Worm (Caenorhabditis elegans) whole organism, L2 larva: Measurements from ENCODE around the gene Y69A2AR.16.

Experiments used
- C34F6.9 ChIP-seq: fragments of 150-350 bp; optimal IDR thresholded peaks from 2 replicates; lab custom pipeline; 2014; ENCODE audit warnings: missing biosample characterization, missing genetic modification characterization
- F13H6.1 ChIP-seq: sonication (generic microtip); optimal IDR thresholded peaks from 2 replicates; lab custom pipeline; 2016; ENCODE audit warnings: missing genetic modification characterization, missing compliant biosample characterization
- R02D3.7 ChIP-seq: fragments of 150-350 bp; optimal IDR thresholded peaks from 2 replicates; lab custom pipeline; 2014; ENCODE audit warnings: missing biosample characterization, missing genetic modification characterization
- Y55F3AM.14 ChIP-seq: fragments of 200-800 bp; sonication (Bioruptor generic); optimal IDR thresholded peaks from 2 replicates; lab custom pipeline; 2018; ENCODE audit warnings: mild to moderate bottlenecking, missing genetic modification characterization, missing compliant biosample characterization
- ZK546.5 ChIP-seq: sonication (generic microtip); optimal IDR thresholded peaks from 2 replicates; lab custom pipeline; 2017; ENCODE audit warnings: missing biosample characterization, missing genetic modification characterization
- ama-1 ChIP-seq: fragments of 150-350 bp; optimal IDR thresholded peaks from 2 replicates; lab custom pipeline; 2018; ENCODE audit warnings: inconsistent platforms
- blmp-1 ChIP-seq: sonication (generic microtip); optimal IDR thresholded peaks from 2 replicates; lab custom pipeline; 2017; ENCODE audit warnings: missing genetic modification characterization, mild to moderate bottlenecking, missing compliant biosample characterization, antibody characterized with exemption, moderate library complexity; ENCODE audit not compliant: insufficient read depth
- ceh-16 ChIP-seq: fragments of 150-350 bp; optimal IDR thresholded peaks from 2 replicates; lab custom pipeline; 2014; ENCODE audit warnings: missing biosample characterization, missing genetic modification characterization
- ceh-82 ChIP-seq: fragments of 150-350 bp; optimal IDR thresholded peaks from 2 replicates; lab custom pipeline; 2014; ENCODE audit warnings: missing biosample characterization, missing genetic modification characterization
- egl-27 ChIP-seq: sonication (generic microtip); optimal IDR thresholded peaks from 3 replicates; lab custom pipeline; 2017; ENCODE audit warnings: missing biosample characterization, missing genetic modification reagents, missing genetic modification characterization
- elt-1 ChIP-seq: fragments of 150-350 bp; optimal IDR thresholded peaks from 2 replicates; lab custom pipeline; 2014; ENCODE audit warnings: missing biosample characterization, missing genetic modification characterization
- fos-1 ChIP-seq: fragments of 150-350 bp; optimal IDR thresholded peaks from 2 replicates; lab custom pipeline; 2014; ENCODE audit warnings: missing biosample characterization, missing genetic modification characterization
- gmeb-1 ChIP-seq: fragments of 150-350 bp; optimal IDR thresholded peaks from 2 replicates; lab custom pipeline; 2014; ENCODE audit warnings: missing biosample characterization, missing genetic modification characterization
- lin-11 ChIP-seq: fragments of 150-350 bp; sonication (generic microtip); optimal IDR thresholded peaks from 2 replicates; lab custom pipeline; 2014; ENCODE audit warnings: missing biosample characterization, missing genetic modification characterization, inconsistent platforms, mixed read lengths
- lin-13 ChIP-seq: fragments of 150-350 bp; optimal IDR thresholded peaks from 2 replicates; lab custom pipeline; 2014; ENCODE audit warnings: missing biosample characterization, missing genetic modification reagents, missing genetic modification characterization
- lsy-2 ChIP-seq, 2 experiments: fragments of 150-350 bp in 1 of 2; sonication (generic microtip) in 1 of 2; optimal IDR thresholded peaks; 2 replicates each; lab custom pipeline; 2014 to 2017; ENCODE audit warnings: missing biosample characterization in 2 of 2, missing genetic modification characterization in 2 of 2
- mab-5 ChIP-seq: fragments of 150-350 bp; optimal IDR thresholded peaks from 2 replicates; lab custom pipeline; 2014; ENCODE audit warnings: missing biosample characterization, missing genetic modification characterization
- mbf-1 ChIP-seq: sonication (generic microtip); optimal IDR thresholded peaks from 2 replicates; lab custom pipeline; 2017; ENCODE audit warnings: missing biosample characterization, missing genetic modification characterization
- nhr-10 ChIP-seq: sonication (generic microtip); optimal IDR thresholded peaks from 2 replicates; lab custom pipeline; 2017; ENCODE audit warnings: missing biosample characterization, missing genetic modification characterization
- nhr-11 ChIP-seq: fragments of 150-350 bp; optimal IDR thresholded peaks from 2 replicates; lab custom pipeline; 2014; ENCODE audit warnings: missing biosample characterization, missing genetic modification characterization
- nhr-12 ChIP-seq: fragments of 150-350 bp; optimal IDR thresholded peaks from 2 replicates; lab custom pipeline; 2014; ENCODE audit warnings: missing biosample characterization, missing genetic modification characterization
- nhr-129 ChIP-seq: fragments of 150-350 bp; optimal IDR thresholded peaks from 2 replicates; lab custom pipeline; 2014; ENCODE audit warnings: missing biosample characterization, missing genetic modification characterization
- nhr-21 ChIP-seq: fragments of 150-350 bp; optimal IDR thresholded peaks from 2 replicates; lab custom pipeline; 2014; ENCODE audit warnings: missing biosample characterization, missing genetic modification characterization
- nhr-23 ChIP-seq: fragments of 150-350 bp; optimal IDR thresholded peaks from 2 replicates; lab custom pipeline; 2014; ENCODE audit warnings: missing biosample characterization, missing genetic modification reagents, missing genetic modification characterization
- nhr-237 ChIP-seq: fragments of 150-350 bp; optimal IDR thresholded peaks from 2 replicates; lab custom pipeline; 2014; ENCODE audit warnings: missing biosample characterization, missing genetic modification characterization
- nhr-6 ChIP-seq: fragments of 150-350 bp; optimal IDR thresholded peaks from 2 replicates; lab custom pipeline; 2014; ENCODE audit warnings: missing biosample characterization, missing genetic modification characterization
- nhr-77 ChIP-seq: fragments of 150-350 bp; optimal IDR thresholded peaks from 2 replicates; lab custom pipeline; 2014; ENCODE audit warnings: missing biosample characterization, missing genetic modification characterization
- peb-1 ChIP-seq: fragments of 150-350 bp; optimal IDR thresholded peaks from 2 replicates; lab custom pipeline; 2014; ENCODE audit warnings: missing biosample characterization, missing genetic modification characterization
- sma-3 ChIP-seq: sonication (generic microtip); optimal IDR thresholded peaks from 2 replicates; lab custom pipeline; 2016; ENCODE audit warnings: missing genetic modification reagents, missing genetic modification characterization, missing compliant biosample characterization
- sma-9 ChIP-seq, 2 experiments: fragments of 150-350 bp in 1 of 2; sonication (generic microtip) in 1 of 2; optimal IDR thresholded peaks; 2 replicates each; lab custom pipeline; 2014 to 2016; ENCODE audit warnings: missing genetic modification characterization in 2 of 2, mild to moderate bottlenecking in 1 of 2, missing biosample characterization in 1 of 2, missing compliant biosample characterization in 1 of 2, missing genetic modification reagents in 1 of 2, moderate library complexity in 1 of 2
- snpc-4 ChIP-seq: fragments of 150-350 bp; optimal IDR thresholded peaks from 2 replicates; lab custom pipeline; 2014; ENCODE audit warnings: missing biosample characterization, missing genetic modification characterization
- unc-55 ChIP-seq: fragments of 150-350 bp; sonication (generic microtip); optimal IDR thresholded peaks from 3 replicates; lab custom pipeline; 2014; ENCODE audit warnings: missing biosample characterization, missing genetic modification reagents, missing genetic modification characterization
- unc-62 ChIP-seq: fragments of 150-350 bp; optimal IDR thresholded peaks from 2 replicates; lab custom pipeline; 2014; ENCODE audit warnings: missing biosample characterization, missing genetic modification reagents, missing genetic modification characterization
- zag-1 ChIP-seq: fragments of 150-350 bp; optimal IDR thresholded peaks from 2 replicates; lab custom pipeline; 2014; ENCODE audit warnings: missing biosample characterization, missing genetic modification characterization
- ztf-11 ChIP-seq: sonication (generic microtip); optimal IDR thresholded peaks from 2 replicates; lab custom pipeline; 2017; ENCODE audit warnings: missing biosample characterization, missing genetic modification characterization

Gene Y69A2AR.16

ce11 chrIV:2470114-2470513 lies 27.5 kb upstream of the Y69A2AR.16 start, which contains the start of gene ilys-1:
Gene ilys-1, plus strand, starts transcription at chrIV:2470414.
- no peak for TF ChIP-seq R02D3.7 (tag; lab: Kevin White, UChicago)
- TF ChIP-seq, all 48 proteins: peak for 0

ce11 chrIV:2476386-2476785 lies 21.2 kb upstream of the Y69A2AR.16 start, which contains the start of gene grd-16:
Gene grd-16, plus strand, starts transcription at chrIV:2476686.
- TF ChIP-seq egl-27 (tag; lab: Kevin White, UChicago): no peak

- TF ChIP-seq zag-1: no peak
- no peak for TF ChIP-seq elt-1 (tag; lab: Kevin White, UChicago)
- no peak for TF ChIP-seq nhr-237 (tag; lab: Kevin White, UChicago)
- TF ChIP-seq nhr-21: no peak
- TF ChIP-seq lin-11 (tag; lab: Kevin White, UChicago): no peak
- TF ChIP-seq sma-3 (GFP tag; lab: Kevin White, UChicago): no peak
- TF ChIP-seq nhr-6 (tag; lab: Kevin White, UChicago): no peak
- TF ChIP-seq blmp-1 (tag; lab: Kevin White, UChicago): no peak
- TF ChIP-seq ceh-82: no peak
- TF ChIP-seq ceh-16 (tag; lab: Kevin White, UChicago): no peak
- TF ChIP-seq unc-55: no peak
- no peak for TF ChIP-seq gmeb-1 (tag; lab: Kevin White, UChicago)
- TF ChIP-seq C34F6.9: no peak
- TF ChIP-seq mbf-1: no peak
- TF ChIP-seq nhr-129: no peak
- TF ChIP-seq ZK546.5 (tag; lab: Kevin White, UChicago): no peak
- no peak for TF ChIP-seq peb-1 (tag; lab: Kevin White, UChicago)
- no peak for TF ChIP-seq unc-62
- TF ChIP-seq nhr-23: no peak
- TF ChIP-seq, all 48 proteins: peak for 0
These were observed 15.6 kb upstream of the Y69A2AR.16 start, which contains the start of gene Y69A2AL.2 for ce11 chrIV:2481955-2482354. Gene Y69A2AL.2, plus strand, starts transcription at chrIV:2482255.

- no peak for TF ChIP-seq nhr-77
- TF ChIP-seq sma-3 (GFP tag; lab: Kevin White, UChicago): no peak
- TF ChIP-seq nhr-10 (tag; lab: Kevin White, UChicago): no peak
- no peak for TF ChIP-seq mbf-1
- no peak for TF ChIP-seq ztf-11 (tag; lab: Kevin White, UChicago)
- no peak for TF ChIP-seq nhr-6 (tag; lab: Kevin White, UChicago)
- TF ChIP-seq ZK546.5 (tag; lab: Kevin White, UChicago): no peak
These were observed 9.1 kb upstream of the Y69A2AR.16 start, which contains the start of gene Y69A2AR.19 for ce11 chrIV:2488520-2488919. Gene Y69A2AR.19, plus strand, starts transcription at chrIV:2488820.

- TF ChIP-seq lin-11 (tag; lab: Kevin White, UChicago): peak; percentile 73
- TF ChIP-seq gmeb-1 (tag; lab: Kevin White, UChicago): peak; percentile 73
- no peak for TF ChIP-seq nhr-11
- TF ChIP-seq lsy-2 (tag; optimal IDR thresholded peaks at IDR 0.05; lab: Kevin White, UChicago): peak; percentile 96 to 98
- no peak for TF ChIP-seq nhr-12
- TF ChIP-seq mab-5: peak; percentile 15
- peak; percentile 18 for TF ChIP-seq snpc-4 (tag; lab: Kevin White, UChicago)
- no peak for TF ChIP-seq Y55F3AM.14
- TF ChIP-seq lin-13 (GFP tag; lab: Kevin White, UChicago): no peak
- no peak for TF ChIP-seq sma-9 (GFP tag; optimal IDR thresholded peaks at IDR 0.05; lab: Kevin White, UChicago)
- no peak for TF ChIP-seq sma-9 (tag; optimal IDR thresholded peaks at IDR 0.05; lab: Kevin White, UChicago)
- TF ChIP-seq fos-1 (tag; lab: Kevin White, UChicago): peak; percentile 3
- peak; percentile 55 for TF ChIP-seq sma-3 (GFP tag; lab: Kevin White, UChicago)
- TF ChIP-seq ama-1 (lab: Kevin White, UChicago): no peak
- peak; percentile 45 for TF ChIP-seq nhr-129
- peak; percentile 86 for TF ChIP-seq unc-55
- peak; percentile 50 for TF ChIP-seq R02D3.7 (tag; lab: Kevin White, UChicago)
- peak; percentile 48 for TF ChIP-seq F13H6.1 (tag; lab: Kevin White, UChicago)
These were observed 2.4 kb upstream of the Y69A2AR.16 start, which contains the start of the genes ccdc-12 and Y69A2AR.18 for ce11 chrIV:2495118-2495785. Gene ccdc-12, minus strand, starts transcription at chrIV:2495174. Gene Y69A2AR.18, plus strand, starts transcription at chrIV:2495735.
